Fruit fly (Drosophila melanogaster) S2 (cell line): Measurements from ENCODE around the gene sick.

ENCODE experiments used
- CG8478 ChIP-seq: fragments of >200 bp; optimal IDR thresholded peaks from 2 replicates; lab custom pipeline; 2018
- CTCF ChIP-seq, 2 experiments: fragments of >200 bp; optimal IDR thresholded peaks; 2 replicates each; lab custom pipeline; 2018

dm6 chr2L:19960930-19961329, 164.8 kb downstream of the sick start, which contains the start of gene CG34051:
- TF ChIP-seq CG8478 (lab: Kevin White, UChicago) = no peak
- no peak for TF ChIP-seq CTCF (optimal IDR thresholded peaks at IDR 0.05; lab: Kevin White, UChicago)
